Worm (Caenorhabditis elegans): ENCODE measurements around the gene swt-4.

- no peak for TF ChIP-seq ZK546.5 (tag; optimal IDR thresholded peaks at IDR 0.05)
- TF ChIP-seq nhr-76 (tag; optimal IDR thresholded peaks at IDR 0.05), result no peak
- no peak for TF ChIP-seq zag-1 (tag; optimal IDR thresholded peaks at IDR 0.05)
- TF ChIP-seq unc-39 (tag; optimal IDR thresholded peaks at IDR 0.05), result no peak
- no peak for TF ChIP-seq attf-4 (tag; optimal IDR thresholded peaks at IDR 0.05)
- TF ChIP-seq madf-5 (GFP tag; IDR thresholded peaks at IDR 0.05), result peak; percentile 69 to 94; a peak in 3 of 4 replicates
- TF ChIP-seq mes-2 (tag; optimal IDR thresholded peaks at IDR 0.05; ENCODE audit: poor library complexity, severe bottlenecking), result peak; percentile 66
- no peak for TF ChIP-seq jun-1 (tag; optimal IDR thresholded peaks at IDR 0.05)
- TF ChIP-seq ama-1 (optimal IDR thresholded peaks at IDR 0.05), result peak; percentile 22
- peak in 1 of 2 experiments; percentile 46 for TF ChIP-seq lsy-2 (tag; optimal IDR thresholded peaks at IDR 0.05)
- peak; percentile 71 for TF ChIP-seq madf-9 (GFP tag; conservative IDR thresholded peaks at IDR 0.05)
- no peak for TF ChIP-seq nhr-237 (tag; optimal IDR thresholded peaks at IDR 0.05)
These were observed 4.4 kb downstream of the swt-4 start for ce11 chrIII:10624564-10624963.

Measured in whole organism, L4 larva.